Fruit fly (Drosophila melanogaster): Measurements from ENCODE around the gene Pdp1.

Pdp1 gene

DNA sequence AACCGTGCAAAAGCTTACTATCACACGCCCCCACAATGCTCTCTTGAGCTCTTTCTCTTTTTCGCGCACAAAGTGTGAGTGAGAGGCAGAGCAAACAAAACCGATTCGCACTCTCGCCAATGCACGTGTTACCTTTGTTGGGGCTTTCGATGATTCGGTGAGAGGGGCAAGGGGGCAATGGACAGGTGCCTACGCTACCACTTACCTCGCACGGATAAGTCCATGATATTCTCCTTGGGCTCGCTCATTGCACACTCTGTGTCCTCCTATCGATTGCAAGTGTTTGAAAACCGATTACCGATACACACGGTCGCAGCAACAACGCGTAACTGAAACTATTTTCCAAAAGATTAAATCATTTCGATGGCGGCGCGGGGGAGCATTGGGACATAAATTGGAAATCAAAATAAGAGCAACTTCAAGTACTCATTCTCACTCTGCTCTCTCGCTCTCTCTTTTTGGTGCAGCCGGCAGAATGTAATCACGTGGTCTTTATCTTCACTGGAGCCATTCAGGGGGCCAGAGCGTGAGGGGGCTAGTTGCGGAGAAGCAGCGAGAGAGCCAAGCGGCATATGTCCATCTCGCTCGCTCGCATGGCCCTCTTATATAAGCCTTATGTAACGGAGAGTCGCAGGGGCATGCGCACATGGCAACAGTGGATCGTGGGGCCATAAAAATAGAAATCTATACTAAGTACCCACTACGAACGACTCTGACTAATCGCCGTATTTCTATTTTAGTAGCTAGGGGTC lies at the start of gene Pdp1 (continued):
- peak; percentile 23 for TF ChIP-seq CG12769 (tag; optimal IDR thresholded peaks at IDR 0.05)
- peak; percentile 10 for TF ChIP-seq Dp (GFP tag; optimal IDR thresholded peaks at IDR 0.05)
- TF ChIP-seq ftz-f1 (GFP tag; optimal IDR thresholded peaks at IDR 0.05) = peak; percentile 26
- TF ChIP-seq nmo (GFP tag; optimal IDR thresholded peaks at IDR 0.05) = no peak
- peak; percentile 42 for TF ChIP-seq tap (tag; optimal IDR thresholded peaks at IDR 0.05)
- TF ChIP-seq dimm (GFP tag; IDR thresholded peaks at IDR 0.05) = no peak
- no peak for TF ChIP-seq CG9609 (GFP tag; optimal IDR thresholded peaks at IDR 0.05)
- no peak for TF ChIP-seq CHES-1-like (GFP tag; optimal IDR thresholded peaks at IDR 0.05)
- TF ChIP-seq ken (GFP tag; IDR thresholded peaks at IDR 0.05) = no peak
- TF ChIP-seq CG10147 (GFP tag; optimal IDR thresholded peaks at IDR 0.05) = no peak
- TF ChIP-seq sd (tag; optimal IDR thresholded peaks at IDR 0.05) = peak; percentile 95
- TF ChIP-seq grau (tag; optimal IDR thresholded peaks at IDR 0.05) = peak; percentile 9
- TF ChIP-seq CG9727 (GFP tag; optimal IDR thresholded peaks at IDR 0.05) = peak; percentile 76
- TF ChIP-seq CG10431 (GFP tag; optimal IDR thresholded peaks at IDR 0.05) = no peak
- no peak; the same call in 2 of the 3 replicates for TF ChIP-seq Dbx (GFP tag; IDR thresholded peaks at IDR 0.05)
- TF ChIP-seq ara (GFP tag; IDR thresholded peaks at IDR 0.05) = no peak
- TF ChIP-seq ems (GFP tag; optimal IDR thresholded peaks at IDR 0.05) = no peak
- TF ChIP-seq vfl (GFP tag; optimal IDR thresholded peaks at IDR 0.05) = no peak
- TF ChIP-seq CG7745 (tag; optimal IDR thresholded peaks at IDR 0.05) = no peak
- no peak for TF ChIP-seq Tbp (GFP tag; optimal IDR thresholded peaks at IDR 0.05)
- peak; percentile 3 for TF ChIP-seq twi (tag; optimal IDR thresholded peaks at IDR 0.05)
- no peak for TF ChIP-seq z (GFP tag; IDR thresholded peaks at IDR 0.05)
- TF ChIP-seq CG10274 (GFP tag; optimal IDR thresholded peaks at IDR 0.05) = no peak
- TF ChIP-seq CG4730 (GFP tag; IDR thresholded peaks at IDR 0.05) = no peak
- no peak for TF ChIP-seq wor (GFP tag; IDR thresholded peaks at IDR 0.05)
- peak; percentile 99 for TF ChIP-seq chinmo (GFP tag; IDR thresholded peaks at IDR 0.05; ENCODE audit: partially characterized antibody)
- no peak for TF ChIP-seq CG3995 (GFP tag; optimal IDR thresholded peaks at IDR 0.05)
- TF ChIP-seq CG14710 (tag; optimal IDR thresholded peaks at IDR 0.05) = no peak
- no peak for TF ChIP-seq CG6683 (GFP tag; optimal IDR thresholded peaks at IDR 0.05)
- TF ChIP-seq Atf6 (GFP tag; IDR thresholded peaks at IDR 0.05) = no peak
- no peak for TF ChIP-seq D (optimal IDR thresholded peaks at IDR 0.05)
- no peak for TF ChIP-seq D (GFP tag; optimal IDR thresholded peaks at IDR 0.05)
- no peak for TF ChIP-seq jigr1 (GFP tag; IDR thresholded peaks at IDR 0.05)
- TF ChIP-seq Dip2 (GFP tag; IDR thresholded peaks at IDR 0.05) = no peak
- TF ChIP-seq sens (GFP tag) = peak; percentile 63
- no peak for TF ChIP-seq CG30403 (GFP tag; optimal IDR thresholded peaks at IDR 0.05)
- TF ChIP-seq dmrt99B (tag; optimal IDR thresholded peaks at IDR 0.05) = peak; percentile 35
- no peak for TF ChIP-seq crp (GFP tag; optimal IDR thresholded peaks at IDR 0.05)
- TF ChIP-seq CG1529 (GFP tag; optimal IDR thresholded peaks at IDR 0.05) = no peak
- TF ChIP-seq slou (GFP tag; optimal IDR thresholded peaks at IDR 0.05) = no peak
- no peak for TF ChIP-seq CG11247 (GFP tag; IDR thresholded peaks at IDR 0.05)
- TF ChIP-seq Sox102F (GFP tag; optimal IDR thresholded peaks at IDR 0.05) = no peak
- no peak for TF ChIP-seq danr (GFP tag; IDR thresholded peaks at IDR 0.05)
- TF ChIP-seq CG6854 (GFP tag; optimal IDR thresholded peaks at IDR 0.05) = no peak
- TF ChIP-seq CG32532 (GFP tag; IDR thresholded peaks at IDR 0.05) = peak; percentile 57
- peak; percentile 38; the same call in 1 of the 2 replicates for TF ChIP-seq CG14441 (GFP tag; IDR thresholded peaks at IDR 0.05)
- no peak for TF ChIP-seq Lim3 (GFP tag; IDR thresholded peaks at IDR 0.05)
- TF ChIP-seq PHDP (tag; optimal IDR thresholded peaks at IDR 0.05) = no peak
- TF ChIP-seq CG11695 (GFP tag; IDR thresholded peaks at IDR 0.05) = no peak
- TF ChIP-seq gem (tag; optimal IDR thresholded peaks at IDR 0.05) = peak; percentile 46
- peak; percentile 65; the same call in 1 of the 3 replicates for TF ChIP-seq CG6791 (GFP tag; IDR thresholded peaks at IDR 0.05; ENCODE audit: partially characterized antibody)
